Worm (Caenorhabditis elegans) whole organism, L4/young adult: ENCODE measurements around the gene aco-1.

Experiments used
- W03F9.2 ChIP-seq: fragments of 150-350 bp; optimal IDR thresholded peaks from 2 replicates; lab custom pipeline; 2014; ENCODE audit warnings: missing biosample characterization, missing genetic modification characterization
- him-1 ChIP-seq: sonication (generic microtip); optimal IDR thresholded peaks from 2 replicates; lab custom pipeline; 2016; ENCODE audit warnings: missing genotype, missing genetic modification reagents, missing genetic modification characterization, missing compliant biosample characterization

DNA sequence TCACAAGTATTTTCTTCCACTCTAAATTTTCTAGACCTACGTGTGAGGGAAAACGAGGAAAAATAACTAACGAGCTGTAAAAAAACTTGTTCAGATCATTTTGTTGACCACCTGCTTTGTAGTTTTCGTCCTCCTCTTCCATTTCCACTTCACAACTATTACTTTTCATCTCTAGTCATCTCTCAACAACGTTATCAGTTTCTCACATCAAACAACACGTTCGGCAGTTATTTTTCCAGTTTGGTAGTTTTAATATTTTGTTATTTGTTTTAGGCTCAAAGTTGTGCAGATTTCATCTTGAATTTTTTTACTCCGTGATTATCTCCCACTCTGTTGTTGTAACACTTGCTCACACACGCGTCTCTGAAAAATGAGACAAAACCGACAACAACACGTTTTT lies 27.4 kb downstream of the aco-1 start:
- TF ChIP-seq him-1 (tag; lab: Kevin White, UChicago) (no peak), W03F9.2 (tag; lab: Kevin White, UChicago) (no peak)
